Fruit fly (Drosophila melanogaster) whole organism: ENCODE data around the gene Polr3E.

Experiments used
- CG8478 ChIP-seq: fragments of >200 bp; optimal IDR thresholded peaks from 2 replicates; lab custom pipeline; 2018; ENCODE audit warnings: inconsistent platforms
- Dll ChIP-seq: fragments of >200 bp; optimal IDR thresholded peaks from 2 replicates; lab custom pipeline; 2017
- EcR ChIP-seq, 2 experiments: fragments of >200 bp; optimal IDR thresholded peaks; 2 replicates each; lab custom pipeline; 2017; ENCODE audit warnings: missing biosample characterization in 2 of 2, missing genetic modification characterization in 2 of 2, missing genetic modification reagents in 2 of 2
- pan ChIP-seq: fragments of >200 bp; optimal IDR thresholded peaks from 2 replicates; lab custom pipeline; 2017
- psq ChIP-seq: fragments of >200 bp; optimal IDR thresholded peaks from 2 replicates; lab custom pipeline; 2017
- usp ChIP-seq: fragments of >200 bp; optimal IDR thresholded peaks from 2 replicates; lab custom pipeline; 2017; ENCODE audit warnings: missing biosample characterization, missing genetic modification characterization, mixed read lengths

The Polr3E gene

dm6 chr3L:21031093-21031930 is at the start of gene Polr3E, which contains the start of gene CG10584:
Gene Polr3E, plus strand, starts transcription at chr3L:21031825.
Gene CG10584, minus strand, starts transcription at chr3L:21031360.
- TF ChIP-seq CG8478 (no peak), usp (GFP tag; lab: Kevin White, UChicago) (no peak), psq (no peak), EcR (GFP tag; optimal IDR thresholded peaks at IDR 0.05; lab: Kevin White, UChicago) (no peak), pan (lab: Kevin White, UChicago) (no peak), Dll (lab: Kevin White, UChicago) (no peak)

DNA sequence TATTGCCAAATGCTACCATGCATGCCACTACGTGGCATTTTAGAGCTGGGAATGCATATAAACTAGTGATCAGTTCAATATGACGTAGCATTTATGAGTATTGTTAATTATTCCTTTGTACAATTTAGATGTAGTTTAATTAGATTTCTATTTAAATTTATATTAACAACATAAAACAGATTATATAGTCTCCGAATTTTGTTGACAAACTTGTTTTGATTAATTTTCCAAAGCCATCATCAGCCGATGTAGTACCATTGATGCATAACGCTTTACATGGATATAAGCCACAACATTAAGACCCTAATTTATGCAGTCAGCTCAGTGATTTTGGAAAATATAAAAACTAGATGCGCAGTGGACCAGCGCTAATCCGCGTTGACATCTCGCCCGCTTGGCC is 49.1 kb upstream of the Polr3E start:
- no peak for TF ChIP-seq psq
- no peak for TF ChIP-seq CG8478
- no peak for TF ChIP-seq EcR (GFP tag; optimal IDR thresholded peaks at IDR 0.05; lab: Kevin White, UChicago)
- TF ChIP-seq Dll (lab: Kevin White, UChicago) = no peak
- TF ChIP-seq pan (lab: Kevin White, UChicago) = no peak
- no peak for TF ChIP-seq usp (GFP tag; lab: Kevin White, UChicago)

- TF ChIP-seq psq (no peak), CG8478 (no peak), pan (lab: Kevin White, UChicago) (no peak), EcR (GFP tag; optimal IDR thresholded peaks at IDR 0.05; lab: Kevin White, UChicago) (no peak), Dll (lab: Kevin White, UChicago) (no peak), usp (GFP tag; lab: Kevin White, UChicago) (no peak)
Measured at dm6 chr3L:20983309-20983708, 48.3 kb upstream of the Polr3E start.

- TF ChIP-seq Dll (lab: Kevin White, UChicago) (peak; percentile 53), usp (GFP tag; lab: Kevin White, UChicago) (no peak), psq (no peak), CG8478 (no peak)
Measured at dm6 chr3L:20984414-20985208, 47.0 kb upstream of the Polr3E start.

DNA sequence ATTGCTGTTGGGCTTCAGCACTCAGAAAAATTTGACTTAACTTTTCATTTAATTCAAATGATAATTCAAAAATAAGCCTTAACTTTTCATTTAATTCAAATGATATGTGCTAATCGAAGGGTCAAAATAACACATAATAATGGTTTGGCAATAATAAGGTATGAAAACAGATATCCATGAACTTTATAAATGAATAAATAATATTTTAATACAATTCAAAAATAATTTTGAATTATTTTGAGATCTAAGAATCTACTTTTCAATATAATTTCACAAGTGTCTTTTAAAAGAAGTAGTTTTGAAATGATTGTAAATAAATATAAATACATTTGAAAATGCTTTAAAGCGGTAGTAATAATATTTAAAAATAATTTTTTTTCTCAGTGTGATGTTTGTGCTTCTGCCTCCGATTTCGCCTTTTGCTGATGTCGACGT is 44.7 kb upstream of the Polr3E start:
- TF ChIP-seq psq (no peak), EcR (GFP tag; optimal IDR thresholded peaks at IDR 0.05; lab: Kevin White, UChicago) (no peak), usp (GFP tag; lab: Kevin White, UChicago) (no peak), Dll (lab: Kevin White, UChicago) (no peak)

DNA sequence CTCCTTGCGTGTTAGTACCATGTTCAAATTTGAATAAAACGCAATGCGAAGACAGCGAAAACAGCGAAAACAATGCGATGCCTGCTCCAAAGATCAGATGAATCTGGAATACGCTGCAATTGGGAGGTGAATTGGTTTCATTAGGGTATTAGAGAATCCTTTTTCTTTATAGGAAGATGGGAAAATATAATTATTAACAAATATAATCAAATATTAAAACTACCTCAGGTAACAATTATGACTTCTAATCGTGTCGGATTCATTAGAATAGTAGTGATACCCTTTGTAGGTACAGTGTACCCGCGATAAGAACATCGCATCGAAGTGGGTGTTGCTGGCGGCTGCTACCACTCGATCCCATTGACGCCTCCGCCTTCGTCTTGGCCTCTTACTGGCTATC is 43.7 kb upstream of the Polr3E start:
- no peak for TF ChIP-seq Dll (lab: Kevin White, UChicago)

- TF ChIP-seq Dll (lab: Kevin White, UChicago) (no peak), usp (GFP tag; lab: Kevin White, UChicago) (no peak), EcR (GFP tag; optimal IDR thresholded peaks at IDR 0.05; lab: Kevin White, UChicago) (no peak), CG8478 (no peak), pan (lab: Kevin White, UChicago) (no peak), psq (no peak)
Measured at dm6 chr3L:20988862-20989261, 42.8 kb upstream of the Polr3E start.

DNA sequence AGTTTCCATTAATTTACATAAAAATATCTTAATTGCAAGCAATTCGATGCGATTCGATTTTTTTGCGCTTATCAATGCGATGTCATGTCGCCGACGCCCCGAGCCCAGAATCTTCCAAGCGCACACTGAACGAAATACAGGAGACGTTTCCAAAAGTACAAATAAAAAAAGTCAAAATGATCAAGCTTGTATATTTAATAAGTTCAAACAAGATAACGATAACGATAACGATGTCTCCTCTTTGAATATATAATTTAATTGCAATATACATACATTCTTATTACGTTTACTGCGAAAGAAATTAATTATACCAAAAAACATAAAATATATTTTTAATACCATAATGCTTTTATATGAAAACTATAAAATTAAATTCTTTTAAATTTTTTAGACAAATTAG is 41.4 kb upstream of the Polr3E start:
- TF ChIP-seq Dll (lab: Kevin White, UChicago) (no peak), EcR (GFP tag; optimal IDR thresholded peaks at IDR 0.05; lab: Kevin White, UChicago) (no peak), psq (no peak), pan (lab: Kevin White, UChicago) (no peak), CG8478 (no peak), usp (GFP tag; lab: Kevin White, UChicago) (no peak)

DNA sequence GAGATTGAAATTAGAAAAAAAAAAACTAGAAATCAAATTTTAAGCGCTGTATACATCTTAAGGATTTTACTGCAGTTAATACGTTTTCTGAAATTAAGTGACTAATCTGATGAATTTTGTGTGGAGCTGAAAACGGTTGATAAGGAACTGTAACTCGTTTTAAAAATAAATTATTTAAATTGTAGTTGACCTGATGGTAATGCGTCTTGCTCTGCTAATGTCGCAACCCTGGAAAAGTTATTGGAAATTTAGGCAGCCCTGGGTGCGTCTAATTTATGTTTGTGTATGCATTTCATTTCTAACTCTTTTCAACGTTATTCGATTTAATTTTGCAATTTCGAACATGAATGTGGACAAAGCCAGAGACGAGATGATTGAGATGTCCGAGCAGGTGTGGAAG is 40.3 kb upstream of the Polr3E start, which contains the start of gene CG12984:
Gene CG12984 (plus strand): TSS at position 301 of the 400 bp plus-strand sequence.
- TF ChIP-seq Dll (lab: Kevin White, UChicago) = no peak
- TF ChIP-seq psq = no peak
- TF ChIP-seq EcR (GFP tag; optimal IDR thresholded peaks at IDR 0.05; lab: Kevin White, UChicago) = no peak
- TF ChIP-seq pan (lab: Kevin White, UChicago) = no peak
- TF ChIP-seq CG8478 = no peak
- no peak for TF ChIP-seq usp (GFP tag; lab: Kevin White, UChicago)

dm6 chr3L:20999639-21000038 is 32.0 kb upstream of the Polr3E start:
- TF ChIP-seq usp (GFP tag; lab: Kevin White, UChicago) (no peak), CG8478 (no peak), psq (no peak), Dll (lab: Kevin White, UChicago) (no peak), EcR (GFP tag; optimal IDR thresholded peaks at IDR 0.05; lab: Kevin White, UChicago) (no peak), pan (lab: Kevin White, UChicago) (no peak)

- no peak for TF ChIP-seq usp (GFP tag; lab: Kevin White, UChicago)
- TF ChIP-seq EcR (GFP tag; optimal IDR thresholded peaks at IDR 0.05; lab: Kevin White, UChicago) = no peak
- no peak for TF ChIP-seq Dll (lab: Kevin White, UChicago)
Measured at dm6 chr3L:21007364-21008254, 24.0 kb upstream of the Polr3E start.
